Fruit fly (Drosophila melanogaster): ENCODE results near the gene NC2beta.

NC2beta gene

dm6 chr2L:14997370-14997769 lies 10.2 kb upstream of the NC2beta start, which contains the start of gene mol:
Gene mol (minus strand): TSS chr2L:14997559.
- peak; percentile 51 for TF ChIP-seq gl (tag; optimal IDR thresholded peaks at IDR 0.05)
- TF ChIP-seq D1 (tag; optimal IDR thresholded peaks at IDR 0.05) = peak; percentile 34
- TF ChIP-seq CG12605 (GFP tag; IDR thresholded peaks at IDR 0.05) = 0 out of 2 replicates have a peak, but pooled peaks have one; percentile 27
- TF ChIP-seq CG14655 (GFP tag; optimal IDR thresholded peaks at IDR 0.05) = no peak
- no peak for TF ChIP-seq CG8301 (tag; optimal IDR thresholded peaks at IDR 0.05)
- peak; percentile 41 for TF ChIP-seq EcR (GFP tag; optimal IDR thresholded peaks at IDR 0.05)
- peak; percentile 52; the same call in 1 of the 2 replicates for TF ChIP-seq Ets98B (GFP tag; IDR thresholded peaks at IDR 0.05)
- TF ChIP-seq CG17806 (tag; optimal IDR thresholded peaks at IDR 0.05) = no peak
- TF ChIP-seq CG34367 (tag; optimal IDR thresholded peaks at IDR 0.05) = peak; percentile 1
- TF ChIP-seq CG15710 (tag; optimal IDR thresholded peaks at IDR 0.05) = peak; percentile 16
- peak; percentile 4 for TF ChIP-seq CG8159 (tag; optimal IDR thresholded peaks at IDR 0.05)
- TF ChIP-seq CG4496 (GFP tag; IDR thresholded peaks at IDR 0.05) = peak; percentile 70

DNA sequence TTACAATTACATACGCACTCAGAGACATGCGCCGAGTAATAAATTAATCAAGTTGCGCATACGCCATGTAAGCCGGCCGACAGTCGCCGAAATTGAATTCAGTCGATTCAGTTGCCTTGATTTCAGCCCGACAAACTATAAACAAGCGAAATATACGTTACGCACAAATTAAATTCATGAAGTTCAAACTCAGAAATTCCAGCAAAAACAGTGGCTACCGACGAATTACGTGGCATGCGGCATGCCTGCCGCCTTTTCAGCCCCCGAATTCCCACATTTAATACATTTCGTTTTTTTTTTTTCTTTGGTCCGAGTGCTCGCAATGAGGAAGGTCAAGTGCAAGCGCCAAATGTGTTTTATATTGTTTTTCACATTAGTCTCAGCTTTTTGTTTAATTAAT lies 7.3 kb upstream of the NC2beta start:
- TF ChIP-seq Pif1B (GFP tag; optimal IDR thresholded peaks at IDR 0.05) (no peak), CG10348 (GFP tag; IDR thresholded peaks at IDR 0.05) (no peak), CG32121 (GFP tag; IDR thresholded peaks at IDR 0.05) (no peak), Ets98B (GFP tag; IDR thresholded peaks at IDR 0.05) (no peak)

DNA sequence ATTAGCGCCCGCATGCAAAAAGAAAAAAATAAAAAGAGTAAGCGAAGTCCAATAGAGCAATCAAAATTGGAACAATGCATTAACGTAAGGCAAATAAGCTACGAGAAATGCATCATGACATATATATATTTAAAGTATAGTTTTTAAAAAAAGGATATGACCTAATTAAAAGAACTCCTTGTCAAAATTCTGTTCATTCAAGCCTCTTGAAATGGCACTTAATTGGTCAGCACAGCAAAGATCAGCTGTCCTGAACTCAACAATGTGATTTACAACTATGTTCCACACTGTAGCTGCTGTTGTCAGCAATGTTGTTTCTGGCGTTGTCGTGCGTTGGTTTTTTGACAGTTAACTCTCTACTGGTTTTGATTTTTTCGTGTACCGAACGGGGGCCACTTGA lies 5.8 kb upstream of the NC2beta start:
- TF ChIP-seq Pif1A (GFP tag; optimal IDR thresholded peaks at IDR 0.05) = no peak
- TF ChIP-seq rn (GFP tag; IDR thresholded peaks at IDR 0.05) = no peak
- no peak for TF ChIP-seq CG14655 (GFP tag; optimal IDR thresholded peaks at IDR 0.05)
- no peak for TF ChIP-seq CG8301 (tag; optimal IDR thresholded peaks at IDR 0.05)
- no peak for TF ChIP-seq fd96Ca (GFP tag; IDR thresholded peaks at IDR 0.05)
- no peak for TF ChIP-seq gl (tag; optimal IDR thresholded peaks at IDR 0.05)
- TF ChIP-seq EcR (GFP tag; optimal IDR thresholded peaks at IDR 0.05) = no peak
- TF ChIP-seq CG17806 (tag; optimal IDR thresholded peaks at IDR 0.05) = no peak

DNA sequence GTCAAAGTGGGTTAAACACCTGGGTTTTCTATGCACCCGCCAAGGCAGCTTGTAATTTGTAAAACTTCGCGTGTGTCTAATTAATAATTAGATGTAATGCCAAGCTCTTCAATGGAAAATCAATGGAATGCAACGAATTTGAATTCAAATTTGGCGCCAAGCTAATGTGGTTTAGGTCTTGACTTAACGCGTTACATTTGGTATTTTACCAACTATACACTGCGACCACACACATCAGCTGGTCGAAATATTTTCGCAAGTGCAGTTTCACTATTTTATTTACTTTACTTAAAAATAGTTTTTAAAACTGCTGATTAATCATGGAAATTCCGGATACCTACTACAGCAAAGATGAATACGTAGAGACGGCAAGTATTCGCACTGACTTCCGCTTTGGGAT lies 2.1 kb upstream of the NC2beta start, which contains the start of gene DCTN5-p25:
Gene DCTN5-p25 (plus strand): TSS at position 229 of the 400 bp plus-strand sequence.
- TF ChIP-seq CG4496 (GFP tag; IDR thresholded peaks at IDR 0.05) (no peak), Snoo (tag; optimal IDR thresholded peaks at IDR 0.05) (no peak), gl (tag; optimal IDR thresholded peaks at IDR 0.05) (no peak), CG14655 (GFP tag; optimal IDR thresholded peaks at IDR 0.05) (no peak), CG32121 (GFP tag; IDR thresholded peaks at IDR 0.05) (no peak), CG34367 (tag; optimal IDR thresholded peaks at IDR 0.05) (no peak), CG12605 (GFP tag; IDR thresholded peaks at IDR 0.05) (no peak), CG10348 (GFP tag; IDR thresholded peaks at IDR 0.05) (no peak), Pif1A (GFP tag; optimal IDR thresholded peaks at IDR 0.05) (no peak), fd96Ca (GFP tag; IDR thresholded peaks at IDR 0.05) (no peak), Pif1B (GFP tag; optimal IDR thresholded peaks at IDR 0.05) (no peak)

DNA sequence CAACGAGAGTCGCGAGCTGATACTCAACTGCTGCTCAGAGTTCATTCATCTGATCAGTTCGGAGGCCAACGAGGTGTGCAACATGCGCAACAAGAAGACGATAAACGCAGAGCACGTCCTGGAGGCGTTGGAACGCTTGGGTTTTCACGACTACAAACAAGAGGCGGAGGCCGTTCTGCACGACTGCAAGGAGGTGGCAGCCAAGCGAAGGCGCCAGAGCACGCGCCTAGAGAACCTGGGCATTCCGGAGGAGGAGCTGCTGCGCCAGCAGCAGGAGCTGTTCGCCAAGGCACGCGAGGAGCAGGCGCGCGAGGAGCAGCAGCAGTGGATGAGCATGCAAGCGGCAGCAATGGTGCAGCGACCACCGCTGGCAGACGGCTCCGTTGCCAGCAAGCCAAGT lies 421 bp downstream of the NC2beta start:
- no peak for TF ChIP-seq CG12605 (GFP tag; IDR thresholded peaks at IDR 0.05)
- no peak for TF ChIP-seq EcR (GFP tag; optimal IDR thresholded peaks at IDR 0.05)
- TF ChIP-seq CG32121 (GFP tag; IDR thresholded peaks at IDR 0.05) = no peak
- no peak for TF ChIP-seq Ets98B (GFP tag; IDR thresholded peaks at IDR 0.05)
- no peak for TF ChIP-seq CG34367 (tag; optimal IDR thresholded peaks at IDR 0.05)
- TF ChIP-seq CG14655 (GFP tag; optimal IDR thresholded peaks at IDR 0.05) = no peak

dm6 chr2L:15009703-15010102 lies 2.1 kb downstream of the NC2beta start, which contains the start of the genes THG and Rnmt:
Gene THG (minus strand): TSS chr2L:15009724.
Gene Rnmt (plus strand): TSS chr2L:15009939.
- TF ChIP-seq CG32121 (GFP tag; IDR thresholded peaks at IDR 0.05) = peak; percentile 81
- peak; percentile 59 for TF ChIP-seq CG8159 (tag; optimal IDR thresholded peaks at IDR 0.05)
- 0 out of 2 replicates have a peak, but pooled peaks have one; percentile 29 for TF ChIP-seq rn (GFP tag; IDR thresholded peaks at IDR 0.05)
- TF ChIP-seq Pif1B (GFP tag; optimal IDR thresholded peaks at IDR 0.05) = peak; percentile 39
- no peak for TF ChIP-seq CG10348 (GFP tag; IDR thresholded peaks at IDR 0.05)
- TF ChIP-seq CG9948 (tag; optimal IDR thresholded peaks at IDR 0.05) = peak; percentile 41
- peak; percentile 75; the same call in 2 of the 3 replicates for TF ChIP-seq CG4496 (GFP tag; IDR thresholded peaks at IDR 0.05)
- peak; percentile 75 for TF ChIP-seq CG15710 (tag; optimal IDR thresholded peaks at IDR 0.05)
- no peak for TF ChIP-seq CG13204 (GFP tag; optimal IDR thresholded peaks at IDR 0.05)
- no peak for TF ChIP-seq Pif1A (GFP tag; optimal IDR thresholded peaks at IDR 0.05)
- TF ChIP-seq CG17806 (tag; optimal IDR thresholded peaks at IDR 0.05) = peak; percentile 60
- no peak for TF ChIP-seq CG12605 (GFP tag; IDR thresholded peaks at IDR 0.05)
- peak; percentile 58; the same call in 1 of the 2 replicates for TF ChIP-seq Ets98B (GFP tag; IDR thresholded peaks at IDR 0.05)
- peak; percentile 54 for TF ChIP-seq Snoo (tag; optimal IDR thresholded peaks at IDR 0.05)
- TF ChIP-seq CG34367 (tag; optimal IDR thresholded peaks at IDR 0.05) = peak; percentile 58
- no peak for TF ChIP-seq CG8301 (tag; optimal IDR thresholded peaks at IDR 0.05)
- TF ChIP-seq gl (tag; optimal IDR thresholded peaks at IDR 0.05) = no peak
- TF ChIP-seq fd96Ca (GFP tag; IDR thresholded peaks at IDR 0.05) = peak; percentile 81

DNA sequence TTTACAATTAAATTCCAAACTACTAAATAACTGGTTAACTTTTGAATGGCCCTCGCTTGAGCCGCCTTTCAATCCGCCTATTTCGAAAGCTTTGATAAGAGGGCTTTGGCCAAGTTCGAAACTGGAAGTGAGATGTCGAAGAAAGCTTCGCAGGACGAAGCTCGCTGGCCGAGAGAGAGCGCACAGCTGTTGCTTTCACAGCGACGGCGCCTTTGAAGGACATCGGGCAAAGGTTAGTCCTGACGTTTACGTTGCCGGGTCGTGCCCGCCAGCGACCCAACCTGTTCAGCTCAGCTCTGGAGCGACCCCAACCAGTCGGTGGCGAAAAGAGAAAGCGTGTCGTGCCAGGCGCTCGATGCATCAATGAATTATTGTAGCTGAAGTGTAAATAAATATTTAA lies 4.2 kb downstream of the NC2beta start:
- TF ChIP-seq CG4496 (GFP tag; IDR thresholded peaks at IDR 0.05) (no peak), Pif1B (GFP tag; optimal IDR thresholded peaks at IDR 0.05) (no peak), gl (tag; optimal IDR thresholded peaks at IDR 0.05) (no peak), CG14655 (GFP tag; optimal IDR thresholded peaks at IDR 0.05) (no peak), CG15710 (tag; optimal IDR thresholded peaks at IDR 0.05) (no peak), CG10348 (GFP tag; IDR thresholded peaks at IDR 0.05) (no peak), D1 (tag; optimal IDR thresholded peaks at IDR 0.05) (no peak), CG17806 (tag; optimal IDR thresholded peaks at IDR 0.05) (no peak), EcR (GFP tag; optimal IDR thresholded peaks at IDR 0.05) (no peak), rn (GFP tag; IDR thresholded peaks at IDR 0.05) (no peak), CG32121 (GFP tag; IDR thresholded peaks at IDR 0.05) (no peak), CG9948 (tag; optimal IDR thresholded peaks at IDR 0.05) (no peak), fd96Ca (GFP tag; IDR thresholded peaks at IDR 0.05) (no peak), Pif1A (GFP tag; optimal IDR thresholded peaks at IDR 0.05) (no peak), Ets98B (GFP tag; IDR thresholded peaks at IDR 0.05) (no peak), CG8301 (tag; optimal IDR thresholded peaks at IDR 0.05) (no peak), CG12605 (GFP tag; IDR thresholded peaks at IDR 0.05) (no peak), CG34367 (tag; optimal IDR thresholded peaks at IDR 0.05) (no peak), Snoo (tag; optimal IDR thresholded peaks at IDR 0.05) (no peak), CG8159 (tag; optimal IDR thresholded peaks at IDR 0.05) (no peak)
